Worm (Caenorhabditis elegans) whole organism, L4 larva: ENCODE data around the gene fbxb-42.

Experiments used
- Y105C5A.15 ChIP-seq: fragments of 200-800 bp; sonication (Bioruptor generic); IDR thresholded peaks from 2 replicates; pipeline ENCODE4 v1.3.6; 2022; ENCODE audit warnings: missing genetic modification characterization, missing compliant biosample characterization
- Y48G9A.11 ChIP-seq: fragments of 200-800 bp; sonication (Bioruptor generic); IDR thresholded peaks from 2 replicates; pipeline ENCODE4 v1.3.6; 2022; ENCODE audit warnings: missing genetic modification reagents, missing genetic modification characterization, missing compliant biosample characterization
- Y5F2A.4 ChIP-seq: fragments of 200-800 bp; sonication (Bioruptor generic); optimal IDR thresholded peaks from 2 replicates; lab custom pipeline; 2018; ENCODE audit warnings: mild to moderate bottlenecking, missing genetic modification characterization, missing compliant biosample characterization
- ama-1 ChIP-seq: fragments of 150-350 bp; optimal IDR thresholded peaks from 2 replicates; lab custom pipeline; 2014; ENCODE audit warnings: inconsistent platforms, mixed read lengths
- attf-4 ChIP-seq: sonication (generic microtip); optimal IDR thresholded peaks from 3 replicates; lab custom pipeline; 2017; ENCODE audit warnings: missing biosample characterization, missing genetic modification characterization
- ceh-20 ChIP-seq: fragments of 200-800 bp; sonication (Bioruptor generic); IDR thresholded peaks from 2 replicates; pipeline ENCODE4 v1.3.6; 2022; ENCODE audit warnings: missing genetic modification reagents, missing genetic modification characterization, missing compliant biosample characterization
- ceh-28 ChIP-seq: fragments of 150-350 bp; optimal IDR thresholded peaks from 2 replicates; lab custom pipeline; 2014; ENCODE audit warnings: missing biosample characterization, missing genetic modification reagents, missing genetic modification characterization
- ces-1 ChIP-seq: fragments of 150-350 bp; sonication (generic microtip); optimal IDR thresholded peaks from 4 replicates; lab custom pipeline; 2014; ENCODE audit warnings: missing biosample characterization, missing genetic modification reagents, missing genetic modification characterization
- cey-2 ChIP-seq: sonication (generic microtip); optimal IDR thresholded peaks from 3 replicates; lab custom pipeline; 2017; ENCODE audit warnings: missing genetic modification characterization, mild to moderate bottlenecking, missing compliant biosample characterization, antibody characterized with exemption, borderline replicate concordance; ENCODE audit not compliant: insufficient read depth
- daf-8 ChIP-seq: fragments of 200-800 bp; sonication (Bioruptor generic); IDR thresholded peaks from 2 replicates; pipeline ENCODE4 v1.3.6; 2022; ENCODE audit warnings: missing genetic modification characterization, missing compliant biosample characterization
- dmd-9 ChIP-seq: fragments of 200-800 bp; sonication (Bioruptor generic); IDR thresholded peaks from 2 replicates; pipeline ENCODE4 v1.3.6; 2022; ENCODE audit warnings: missing genetic modification reagents, missing genetic modification characterization, missing compliant biosample characterization
- dve-1 ChIP-seq: sonication (generic microtip); optimal IDR thresholded peaks from 2 replicates; lab custom pipeline; 2017; ENCODE audit warnings: antibody characterized with exemption, mild to moderate bottlenecking, missing genetic modification characterization, missing compliant biosample characterization; ENCODE audit not compliant: insufficient read depth
- egl-43 ChIP-seq: fragments of 200-800 bp; sonication (Bioruptor generic); IDR thresholded peaks from 2 replicates; pipeline ENCODE4 v1.3.6; 2022; ENCODE audit warnings: missing genetic modification reagents, missing genetic modification characterization, missing compliant biosample characterization
- fkh-10 ChIP-seq: fragments of 150-350 bp; optimal IDR thresholded peaks from 2 replicates; lab custom pipeline; 2014; ENCODE audit warnings: missing biosample characterization, missing genetic modification reagents, missing genetic modification characterization
- hif-1 ChIP-seq, 2 experiments: sonication (generic microtip); optimal IDR thresholded peaks; 2 replicates each; lab custom pipeline; 2016 to 2017; ENCODE audit warnings: missing compliant biosample characterization in 2 of 2, missing genetic modification characterization in 2 of 2, missing genetic modification reagents in 2 of 2, missing genotype in 2 of 2, mild to moderate bottlenecking in 1 of 2
- hlh-11 ChIP-seq: fragments of 200-800 bp; sonication (Bioruptor generic); optimal IDR thresholded peaks from 2 replicates; lab custom pipeline; 2018; ENCODE audit warnings: mild to moderate bottlenecking, missing genetic modification characterization, missing compliant biosample characterization
- hmg-1.1 ChIP-seq: fragments of 200-800 bp; sonication (Bioruptor generic); IDR thresholded peaks from 2 replicates; pipeline ENCODE4 v1.3.6; 2022; ENCODE audit warnings: missing genetic modification reagents, missing genetic modification characterization, missing compliant biosample characterization
- lim-7 ChIP-seq: fragments of 200-800 bp; sonication (Bioruptor generic); IDR thresholded peaks from 2 replicates; pipeline ENCODE4 v1.3.6; 2022; ENCODE audit warnings: missing genetic modification characterization, missing compliant biosample characterization
- lin-1 ChIP-seq: fragments of 200-800 bp; sonication (Bioruptor generic); IDR thresholded peaks from 2 replicates; pipeline ENCODE4 v1.3.6; 2022; ENCODE audit warnings: missing genetic modification reagents, missing genetic modification characterization, missing compliant biosample characterization
- lin-29 ChIP-seq: fragments of 200-800 bp; sonication (Bioruptor generic); IDR thresholded peaks from 2 replicates; pipeline ENCODE4 v1.3.6; 2022; ENCODE audit warnings: missing genetic modification reagents, missing genetic modification characterization, missing compliant biosample characterization
- madf-5 ChIP-seq, 2 experiments: fragments of 200-800 bp; sonication (Bioruptor generic); IDR thresholded peaks; 2 replicates each; pipeline ENCODE4 v1.3.6; 2022; ENCODE audit warnings: missing compliant biosample characterization in 2 of 2, missing genetic modification characterization in 2 of 2
- madf-9 ChIP-seq: fragments of 200-800 bp; sonication (Bioruptor generic); conservative IDR thresholded peaks from 2 replicates; pipeline ENCODE4 v1.3.6; 2022; ENCODE audit warnings: missing genetic modification reagents, missing genetic modification characterization, missing compliant biosample characterization
- mdl-1 ChIP-seq, 2 experiments: fragments of 150-350 bp in 1 of 2; sonication (generic microtip) in 1 of 2; optimal IDR thresholded peaks; 2 replicates each; lab custom pipeline; 2014 to 2017; ENCODE audit warnings: missing biosample characterization in 2 of 2, missing genetic modification characterization in 2 of 2
- mdt-29 ChIP-seq: fragments of 200-800 bp; sonication (Bioruptor generic); IDR thresholded peaks from 2 replicates; pipeline ENCODE4 v1.3.6; 2022; ENCODE audit warnings: missing genetic modification reagents, missing genetic modification characterization, missing compliant biosample characterization
- nhr-111 ChIP-seq: fragments of 200-800 bp; sonication (Bioruptor generic); optimal IDR thresholded peaks from 2 replicates; lab custom pipeline; 2018; ENCODE audit warnings: mild to moderate bottlenecking, missing genetic modification characterization, missing compliant biosample characterization
- nhr-25 ChIP-seq: sonication (generic microtip); optimal IDR thresholded peaks from 2 replicates; lab custom pipeline; 2017; ENCODE audit warnings: missing genetic modification characterization, mild to moderate bottlenecking, missing compliant biosample characterization, antibody characterized with exemption, moderate library complexity, borderline replicate concordance; ENCODE audit not compliant: insufficient read depth
- nhr-28 ChIP-seq: fragments of 150-350 bp; optimal IDR thresholded peaks from 2 replicates; lab custom pipeline; 2014; ENCODE audit warnings: missing biosample characterization, missing genetic modification characterization
- nhr-6 ChIP-seq: fragments of 150-350 bp; optimal IDR thresholded peaks from 2 replicates; lab custom pipeline; 2014; ENCODE audit warnings: missing biosample characterization, missing genetic modification characterization
- set-16 ChIP-seq: fragments of 200-800 bp; sonication (Bioruptor generic); IDR thresholded peaks from 2 replicates; pipeline ENCODE4 v1.3.6; 2022; ENCODE audit warnings: missing genetic modification reagents, missing genetic modification characterization, missing compliant biosample characterization
- spr-1 ChIP-seq: sonication (generic microtip); optimal IDR thresholded peaks from 2 replicates; lab custom pipeline; 2016; ENCODE audit warnings: mild to moderate bottlenecking, missing genetic modification characterization, missing compliant biosample characterization
- tag-97 ChIP-seq: fragments of 200-800 bp; sonication (Bioruptor generic); IDR thresholded peaks from 2 replicates; pipeline ENCODE4 v1.3.6; 2022; ENCODE audit warnings: missing genetic modification characterization, missing compliant biosample characterization
- unc-130 ChIP-seq: sonication (generic microtip); optimal IDR thresholded peaks from 2 replicates; lab custom pipeline; 2016; ENCODE audit warnings: missing genetic modification reagents, missing genetic modification characterization, missing compliant biosample characterization
- vab-7 ChIP-seq: fragments of 200-800 bp; sonication (Bioruptor generic); IDR thresholded peaks from 2 replicates; pipeline ENCODE4 v1.3.6; 2022; ENCODE audit warnings: missing genetic modification reagents, missing genetic modification characterization, missing compliant biosample characterization
- ztf-11 ChIP-seq: fragments of 150-350 bp; optimal IDR thresholded peaks from 2 replicates; lab custom pipeline; 2014; ENCODE audit warnings: missing biosample characterization, missing genetic modification characterization

fbxb-42 gene

DNA sequence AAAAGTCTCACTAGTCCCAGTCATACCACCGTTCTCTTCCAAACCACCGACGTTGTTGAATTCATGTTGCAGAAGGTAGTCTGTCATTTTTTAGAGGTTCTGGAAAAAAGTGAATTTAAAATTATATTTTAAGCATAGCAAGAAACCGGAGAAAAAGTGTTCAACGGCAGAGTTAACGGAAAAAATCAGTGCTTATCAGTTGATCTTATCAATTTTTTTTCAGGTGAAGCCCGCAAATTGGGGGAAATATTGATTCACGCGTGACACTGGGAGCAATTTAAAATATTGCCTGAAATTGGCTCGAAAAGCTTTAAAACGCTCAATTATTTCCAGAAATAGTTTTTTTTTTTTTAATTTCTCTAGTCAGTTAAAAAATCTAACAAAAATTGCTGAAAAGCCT, 42.5 kb downstream of the fbxb-42 start, which contains the start of gene math-38:
TSS of gene math-38 (minus strand) at position 101 of the 400 bp plus-strand sequence.
- peak; percentile 16 for TF ChIP-seq hlh-11 (tag; lab: Kevin White, UChicago)
- no peak for TF ChIP-seq madf-5 (GFP tag; IDR thresholded peaks at IDR 0.05; lab: Robert Waterston, UW)
- TF ChIP-seq nhr-28 (tag; lab: Kevin White, UChicago), result peak; percentile 28
- no peak for TF ChIP-seq egl-43 (GFP tag; lab: Robert Waterston, UW)
- TF ChIP-seq lin-29 (GFP tag; lab: Robert Waterston, UW), result no peak
- no peak for TF ChIP-seq hif-1 (tag; optimal IDR thresholded peaks at IDR 0.05; lab: Kevin White, UChicago)

ce11 chrII:1584140-1584539, 46.7 kb downstream of the fbxb-42 start, which contains the start of gene clec-21:
clec-21 (minus strand) TSS chrII:1584240.
- TF ChIP-seq ceh-20, result no peak
- TF ChIP-seq unc-130, result no peak
- TF ChIP-seq nhr-28 (tag; lab: Kevin White, UChicago), result no peak
- TF ChIP-seq tag-97 (GFP tag; lab: Robert Waterston, UW), result no peak
- no peak for TF ChIP-seq nhr-111 (GFP tag; lab: Kevin White, UChicago)
- TF ChIP-seq vab-7 (GFP tag; lab: Robert Waterston, UW), result no peak
- no peak for TF ChIP-seq lin-1
- no peak for TF ChIP-seq dve-1 (tag; lab: Kevin White, UChicago)
- no peak for TF ChIP-seq nhr-25
- no peak for TF ChIP-seq fkh-10 (GFP tag; lab: Kevin White, UChicago)
- no peak for TF ChIP-seq madf-9
- no peak for TF ChIP-seq Y105C5A.15 (GFP tag; lab: Robert Waterston, UW)
- no peak for TF ChIP-seq daf-8 (GFP tag; lab: Robert Waterston, UW)
- TF ChIP-seq mdl-1 (tag; optimal IDR thresholded peaks at IDR 0.05; lab: Kevin White, UChicago), result no peak
- no peak for TF ChIP-seq Y5F2A.4 (GFP tag; lab: Kevin White, UChicago)
- TF ChIP-seq Y48G9A.11 (GFP tag; lab: Robert Waterston, UW), result no peak
- TF ChIP-seq ceh-28 (tag; lab: Kevin White, UChicago), result no peak

DNA sequence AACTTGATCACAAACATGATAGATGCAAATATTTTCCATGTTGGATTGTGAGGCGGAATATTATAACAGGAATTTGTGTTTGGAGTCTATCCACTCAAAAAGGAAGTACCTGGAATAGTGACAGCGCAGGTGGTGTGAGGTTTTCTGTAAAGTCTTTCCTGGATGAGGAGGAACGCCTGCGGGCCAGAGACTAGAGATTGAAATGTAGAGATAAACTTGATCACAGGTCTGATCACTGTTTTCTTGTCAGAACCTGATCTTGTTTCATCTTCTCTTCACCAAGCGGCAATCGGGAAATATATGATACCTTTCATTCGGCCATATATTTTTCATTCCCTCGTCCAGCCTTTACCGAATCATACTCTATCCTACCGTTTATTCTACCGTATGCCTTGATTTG, 48.9 kb downstream of the fbxb-42 start, which contains the start of gene T07H3.8:
TSS of gene T07H3.8 (plus strand) at position 301 of the 400 bp plus-strand sequence.
- TF ChIP-seq ztf-11 (tag; lab: Kevin White, UChicago) (no peak), ces-1 (GFP tag; lab: Kevin White, UChicago) (no peak), mdt-29 (GFP tag; lab: Robert Waterston, UW) (no peak), ceh-20 (no peak), nhr-6 (no peak), cey-2 (tag; lab: Kevin White, UChicago) (no peak), mdl-1 (tag; optimal IDR thresholded peaks at IDR 0.05; lab: Kevin White, UChicago) (no peak), spr-1 (tag; lab: Kevin White, UChicago) (no peak), hmg-1.1 (GFP tag; lab: Robert Waterston, UW) (no peak), set-16 (GFP tag; lab: Robert Waterston, UW) (no peak), nhr-25 (no peak), hif-1 (tag; optimal IDR thresholded peaks at IDR 0.05; lab: Kevin White, UChicago) (no peak), dmd-9 (GFP tag; lab: Robert Waterston, UW) (no peak), dve-1 (tag; lab: Kevin White, UChicago) (no peak), ama-1 (lab: Kevin White, UChicago) (no peak), lim-7 (GFP tag; lab: Robert Waterston, UW) (no peak), egl-43 (GFP tag; lab: Robert Waterston, UW) (no peak), attf-4 (no peak)
